Worm (Caenorhabditis elegans) whole organism, mixed stage, embryonic: ENCODE data around the gene F10E7.5.

ENCODE experiments used
- elt-1 ChIP-seq: sonication (generic microtip); optimal IDR thresholded peaks from 2 replicates; lab custom pipeline; 2017; ENCODE audit warnings: missing genetic modification characterization, mild to moderate bottlenecking, missing compliant biosample characterization, antibody characterized with exemption, moderate library complexity, borderline replicate concordance; ENCODE audit not compliant: insufficient read depth
- elt-3 ChIP-seq: fragments of 150-350 bp; optimal IDR thresholded peaks from 2 replicates; lab custom pipeline; 2014; ENCODE audit warnings: missing biosample characterization, missing genetic modification characterization
- lsy-2 ChIP-seq: fragments of 150-350 bp; optimal IDR thresholded peaks from 2 replicates; lab custom pipeline; 2014; ENCODE audit warnings: missing biosample characterization, missing genetic modification characterization
- mep-1 ChIP-seq: fragments of 150-350 bp; optimal IDR thresholded peaks from 2 replicates; lab custom pipeline; 2017; ENCODE audit warnings: missing biosample characterization, missing genetic modification reagents, missing genetic modification characterization, inconsistent platforms
- nhr-12 ChIP-seq: fragments of 150-350 bp; optimal IDR thresholded peaks from 2 replicates; lab custom pipeline; 2014; ENCODE audit warnings: missing biosample characterization, missing genetic modification characterization
- nhr-237 ChIP-seq: fragments of 150-350 bp; optimal IDR thresholded peaks from 2 replicates; lab custom pipeline; 2014; ENCODE audit warnings: missing biosample characterization, missing genetic modification characterization
- snpc-4 ChIP-seq: fragments of 150-350 bp; optimal IDR thresholded peaks from 2 replicates; lab custom pipeline; 2014; ENCODE audit warnings: missing biosample characterization, missing genetic modification characterization
- tbx-8 ChIP-seq: fragments of 200-800 bp; sonication (Bioruptor generic); optimal IDR thresholded peaks from 2 replicates; lab custom pipeline; 2018; ENCODE audit warnings: mild to moderate bottlenecking, missing genetic modification characterization, moderate library complexity, missing compliant biosample characterization
- unc-39 ChIP-seq: fragments of 150-350 bp; optimal IDR thresholded peaks from 2 replicates; lab custom pipeline; 2014; ENCODE audit warnings: missing biosample characterization, missing genetic modification characterization
- unc-62 ChIP-seq: fragments of 150-350 bp; optimal IDR thresholded peaks from 2 replicates; lab custom pipeline; 2014; ENCODE audit warnings: missing biosample characterization, missing genetic modification reagents, missing genetic modification characterization
- zip-8 ChIP-seq: fragments of 150-350 bp; optimal IDR thresholded peaks from 2 replicates; lab custom pipeline; 2014; ENCODE audit warnings: missing biosample characterization, missing genetic modification characterization
- ztf-11 ChIP-seq: fragments of 150-350 bp; optimal IDR thresholded peaks from 2 replicates; lab custom pipeline; 2014; ENCODE audit warnings: missing biosample characterization, missing genetic modification characterization

DNA sequence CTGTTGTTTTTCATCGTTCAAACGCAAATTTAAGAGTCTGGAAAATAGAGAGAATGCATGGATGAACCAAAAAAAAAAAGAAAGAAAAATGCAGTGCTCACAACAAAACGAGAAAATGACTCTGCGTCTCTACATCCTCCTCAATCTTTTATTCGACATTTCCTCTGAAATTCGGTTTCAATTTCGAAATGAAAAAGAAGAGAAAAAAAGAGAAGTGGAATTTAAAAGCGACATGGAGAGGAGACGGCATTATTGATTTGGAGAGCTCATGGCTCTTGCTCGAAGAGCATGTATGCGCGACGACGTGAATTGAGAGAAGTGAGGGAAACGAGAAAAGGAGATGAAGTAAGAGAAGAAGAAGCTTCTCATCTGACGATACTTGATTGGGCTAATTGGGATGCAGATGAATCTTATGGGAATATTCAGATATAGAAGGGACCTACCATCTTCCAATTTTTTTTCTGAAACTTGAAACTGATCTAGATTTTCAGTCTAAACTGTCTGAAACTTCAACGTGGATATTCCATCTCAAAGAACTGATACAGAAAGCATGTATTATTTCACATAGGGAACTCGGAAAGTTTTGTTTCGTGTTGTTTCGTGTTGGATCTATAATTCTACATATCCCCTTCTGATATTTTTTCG lies 644 bp upstream of the F10E7.5 start:
- TF ChIP-seq unc-39 (tag; lab: Kevin White, UChicago), result no peak
- TF ChIP-seq snpc-4, result no peak
- no peak for TF ChIP-seq lsy-2 (tag; lab: Kevin White, UChicago)
- no peak for TF ChIP-seq unc-62 (GFP tag; lab: Kevin White, UChicago)
- TF ChIP-seq mep-1 (tag; lab: Kevin White, UChicago), result no peak
- TF ChIP-seq ztf-11 (tag; lab: Kevin White, UChicago), result no peak
- no peak for TF ChIP-seq elt-3 (tag; lab: Kevin White, UChicago)
- TF ChIP-seq nhr-237 (tag; lab: Kevin White, UChicago), result no peak
- TF ChIP-seq elt-1, result no peak
- no peak for TF ChIP-seq zip-8 (tag; lab: Kevin White, UChicago)
- TF ChIP-seq tbx-8 (GFP tag; lab: Kevin White, UChicago), result no peak
- no peak for TF ChIP-seq nhr-12
